Fruit fly (Drosophila melanogaster) whole organism, prepupa: ENCODE measurements around the gene CG9672.
A peak's percentile ranks its signal among the peaks of the same experiment; 100 is the strongest.

Experiments used
- CG10631 ChIP-seq: fragments of 200-800 bp; sonication (Bioruptor generic); optimal IDR thresholded peaks from 2 replicates; lab custom pipeline; 2016; ENCODE audit warnings: missing biosample characterization, missing genetic modification characterization
- CG11762 ChIP-seq: fragments of 200-800 bp; sonication (Bioruptor generic); optimal IDR thresholded peaks from 3 replicates; lab custom pipeline; 2016; ENCODE audit warnings: missing biosample characterization, missing genetic modification characterization; ENCODE audit not compliant: insufficient read depth
- CG15336 ChIP-seq: fragments of 200-800 bp; sonication (Bioruptor generic); IDR thresholded peaks from 2 replicates; pipeline ENCODE4 v1.3.6; 2022; ENCODE audit warnings: missing biosample characterization, missing genetic modification characterization
- CG1621 ChIP-seq: fragments of 200-800 bp; sonication (Bioruptor generic); optimal IDR thresholded peaks from 3 replicates; lab custom pipeline; 2018; ENCODE audit warnings: missing biosample characterization, mild to moderate bottlenecking, missing genetic modification characterization
- CG16779 ChIP-seq: fragments of 200-800 bp; sonication (Bioruptor generic); optimal IDR thresholded peaks from 3 replicates; lab custom pipeline; 2017; ENCODE audit warnings: missing biosample characterization, mild to moderate bottlenecking, missing genetic modification characterization
- CG3032 ChIP-seq: fragments of 200-800 bp; optimal IDR thresholded peaks from 2 replicates; lab custom pipeline; 2019; ENCODE audit warnings: missing biosample characterization, mild to moderate bottlenecking, missing genetic modification characterization, moderate library complexity
- CG31627 ChIP-seq: fragments of 200-800 bp; sonication (Bioruptor generic); optimal IDR thresholded peaks from 3 replicates; lab custom pipeline; 2016; ENCODE audit warnings: missing biosample characterization, missing genetic modification characterization
- CG34406 ChIP-seq: fragments of 200-800 bp; sonication (Bioruptor generic); optimal IDR thresholded peaks from 3 replicates; lab custom pipeline; 2016; ENCODE audit warnings: missing biosample characterization, missing genetic modification characterization
- CG3919 ChIP-seq: fragments of 200-800 bp; sonication (Bioruptor generic); optimal IDR thresholded peaks from 3 replicates; lab custom pipeline; 2016; ENCODE audit warnings: missing biosample characterization, missing genetic modification characterization
- CG4318 ChIP-seq: fragments of 200-800 bp; sonication (Bioruptor generic); optimal IDR thresholded peaks from 3 replicates; lab custom pipeline; 2017; ENCODE audit warnings: missing biosample characterization, mild to moderate bottlenecking, missing genetic modification characterization
- CG6163 ChIP-seq: fragments of 200-800 bp; sonication (Bioruptor generic); IDR thresholded peaks from 3 replicates; pipeline ENCODE4 v1.3.6; 2022; ENCODE audit warnings: missing biosample characterization, missing genetic modification characterization
- CG6276 ChIP-seq: fragments of 200-800 bp; sonication (Bioruptor generic); optimal IDR thresholded peaks from 2 replicates; lab custom pipeline; 2017; ENCODE audit warnings: missing biosample characterization, mild to moderate bottlenecking, missing genetic modification characterization
- CG6808 ChIP-seq: fragments of 200-800 bp; sonication (Bioruptor generic); optimal IDR thresholded peaks from 3 replicates; lab custom pipeline; 2017; ENCODE audit warnings: missing biosample characterization, missing genetic modification characterization, mild to moderate bottlenecking, moderate library complexity, missing genetic modification reagents
- CG6854 ChIP-seq: fragments of 200-800 bp; sonication (Bioruptor generic); optimal IDR thresholded peaks from 2 replicates; lab custom pipeline; 2017; ENCODE audit warnings: missing biosample characterization, mild to moderate bottlenecking, missing genetic modification characterization
- CG7368 ChIP-seq: fragments of 200-800 bp; sonication (Bioruptor generic); optimal IDR thresholded peaks from 3 replicates; lab custom pipeline; 2016; ENCODE audit warnings: missing biosample characterization, missing genetic modification characterization
- CG8119 ChIP-seq: fragments of 200-800 bp; sonication (Bioruptor generic); IDR thresholded peaks from 3 replicates; pipeline ENCODE4 v1.3.6; 2022; ENCODE audit warnings: missing biosample characterization, missing genetic modification characterization
- CG8319 ChIP-seq: fragments of 200-800 bp; sonication (Bioruptor generic); optimal IDR thresholded peaks from 3 replicates; lab custom pipeline; 2016; ENCODE audit warnings: missing biosample characterization, missing genetic modification characterization
- CG8632 ChIP-seq: fragments of 200-800 bp; sonication (Bioruptor generic); optimal IDR thresholded peaks from 3 replicates; lab custom pipeline; 2016; ENCODE audit warnings: missing biosample characterization, missing genetic modification characterization
- CG9139 ChIP-seq: fragments of 200-800 bp; sonication (Bioruptor generic); optimal IDR thresholded peaks from 3 replicates; lab custom pipeline; 2017; ENCODE audit warnings: missing biosample characterization, mild to moderate bottlenecking, missing genetic modification characterization
- Eip75B ChIP-seq: fragments of 200-800 bp; sonication (Bioruptor generic); optimal IDR thresholded peaks from 3 replicates; lab custom pipeline; 2016; ENCODE audit warnings: missing biosample characterization, missing genetic modification characterization
- Eip78C ChIP-seq: fragments of 200-800 bp; sonication (Bioruptor generic); peaks from one replicate; lab custom pipeline; 2016; ENCODE audit warnings: missing biosample characterization, missing genetic modification characterization
- Eip93F ChIP-seq: fragments of 200-800 bp; sonication (Bioruptor generic); optimal IDR thresholded peaks from 2 replicates; lab custom pipeline; 2016; ENCODE audit warnings: missing biosample characterization, mild to moderate bottlenecking, missing genetic modification characterization
- Hr38 ChIP-seq: sonication (Bioruptor generic); optimal IDR thresholded peaks from 2 replicates; lab custom pipeline; 2016; ENCODE audit warnings: missing biosample characterization, missing genetic modification characterization
- Hr39 ChIP-seq: fragments of 200-800 bp; sonication (Bioruptor generic); optimal IDR thresholded peaks from 2 replicates; lab custom pipeline; 2016; ENCODE audit warnings: missing biosample characterization, missing genetic modification characterization
- Hr4 ChIP-seq: fragments of 200-800 bp; sonication (Bioruptor generic); optimal IDR thresholded peaks from 3 replicates; lab custom pipeline; 2016; ENCODE audit warnings: missing biosample characterization, missing genetic modification characterization
- Met ChIP-seq: fragments of 200-800 bp; sonication (Bioruptor generic); optimal IDR thresholded peaks from 3 replicates; lab custom pipeline; 2016; ENCODE audit warnings: missing biosample characterization, missing genetic modification characterization
- OdsH ChIP-seq: fragments of 200-800 bp; sonication (Bioruptor generic); optimal IDR thresholded peaks from 3 replicates; lab custom pipeline; 2016; ENCODE audit warnings: missing biosample characterization, missing genetic modification characterization
- Sox102F ChIP-seq: fragments of 200-800 bp; sonication (Bioruptor generic); optimal IDR thresholded peaks from 2 replicates; lab custom pipeline; 2016; ENCODE audit warnings: missing biosample characterization, mild to moderate bottlenecking, missing genetic modification characterization
- Sox14 ChIP-seq: fragments of 200-800 bp; sonication (Bioruptor generic); optimal IDR thresholded peaks from 3 replicates; lab custom pipeline; 2016; ENCODE audit warnings: missing biosample characterization, missing genetic modification characterization
- achi ChIP-seq: fragments of 200-800 bp; sonication (Bioruptor generic); optimal IDR thresholded peaks from 3 replicates; lab custom pipeline; 2016; ENCODE audit warnings: missing biosample characterization, missing genetic modification characterization
- acj6 ChIP-seq: fragments of 200-800 bp; sonication (Bioruptor generic); optimal IDR thresholded peaks from 3 replicates; lab custom pipeline; 2016; ENCODE audit warnings: missing biosample characterization, missing genetic modification characterization
- cyc ChIP-seq: fragments of 200-800 bp; sonication (Bioruptor generic); optimal IDR thresholded peaks from 3 replicates; lab custom pipeline; 2016; ENCODE audit warnings: missing biosample characterization, missing genetic modification characterization
- dsx ChIP-seq: fragments of 200-800 bp; optimal IDR thresholded peaks from 3 replicates; lab custom pipeline; 2019; ENCODE audit warnings: missing biosample characterization, mild to moderate bottlenecking, missing genetic modification characterization, moderate library complexity; ENCODE audit not compliant: poor library complexity, severe bottlenecking
- eg ChIP-seq: fragments of 200-800 bp; sonication (Bioruptor generic); IDR thresholded peaks from 3 replicates; pipeline ENCODE4 v1.3.6; 2022; ENCODE audit warnings: missing biosample characterization, missing genetic modification characterization
- esn ChIP-seq: fragments of 200-800 bp; sonication (Bioruptor generic); optimal IDR thresholded peaks from 2 replicates; lab custom pipeline; 2016; ENCODE audit warnings: missing biosample characterization, mild to moderate bottlenecking, missing genetic modification characterization, moderate library complexity
- fd59A ChIP-seq: fragments of 200-800 bp; sonication (Bioruptor generic); optimal IDR thresholded peaks from 2 replicates; lab custom pipeline; 2017; ENCODE audit warnings: missing biosample characterization, mild to moderate bottlenecking, missing genetic modification characterization, missing genetic modification reagents
- fd85E ChIP-seq: fragments of 200-800 bp; sonication (Bioruptor generic); optimal IDR thresholded peaks from 3 replicates; lab custom pipeline; 2016; ENCODE audit warnings: missing biosample characterization, missing genetic modification characterization
- fkh ChIP-seq: fragments of 200-800 bp; sonication (Bioruptor generic); optimal IDR thresholded peaks from 3 replicates; lab custom pipeline; 2017; ENCODE audit warnings: missing biosample characterization, mild to moderate bottlenecking, missing genetic modification characterization, moderate library complexity
- lz ChIP-seq: fragments of 200-800 bp; sonication (Bioruptor generic); optimal IDR thresholded peaks from 3 replicates; lab custom pipeline; 2016; ENCODE audit warnings: missing biosample characterization, missing genetic modification characterization
- net ChIP-seq: fragments of 200-800 bp; sonication (Bioruptor generic); optimal IDR thresholded peaks from 3 replicates; lab custom pipeline; 2016; ENCODE audit warnings: missing biosample characterization, missing genetic modification characterization
- pdm3 ChIP-seq: fragments of 200-800 bp; sonication (Bioruptor generic); optimal IDR thresholded peaks from 3 replicates; lab custom pipeline; 2016; ENCODE audit warnings: missing biosample characterization, missing genetic modification characterization
- salr ChIP-seq, 2 experiments: fragments of 200-800 bp; sonication (Bioruptor generic); optimal IDR thresholded peaks; 3 replicates each; lab custom pipeline; 2016 to 2018; ENCODE audit warnings: missing biosample characterization in 2 of 2, missing genetic modification characterization in 2 of 2, mild to moderate bottlenecking in 1 of 2
- spab ChIP-seq: fragments of 200-800 bp; sonication (Bioruptor generic); optimal IDR thresholded peaks from 2 replicates; lab custom pipeline; 2017; ENCODE audit warnings: missing biosample characterization, mild to moderate bottlenecking, missing genetic modification characterization, missing genetic modification reagents
- ss ChIP-seq, 2 experiments: fragments of 200-800 bp; sonication (Bioruptor generic); optimal IDR thresholded peaks; 2 replicates in 1 of 2; 3 replicates in 1 of 2; lab custom pipeline; 2017 to 2018; ENCODE audit warnings: mild to moderate bottlenecking in 2 of 2, missing biosample characterization in 2 of 2, missing genetic modification characterization in 2 of 2, moderate library complexity in 1 of 2
- topi ChIP-seq: fragments of 200-800 bp; sonication (Bioruptor generic); optimal IDR thresholded peaks from 3 replicates; lab custom pipeline; 2016; ENCODE audit warnings: missing biosample characterization, missing genetic modification characterization
- vri ChIP-seq: fragments of 200-800 bp; sonication (Bioruptor generic); optimal IDR thresholded peaks from 3 replicates; lab custom pipeline; 2016; ENCODE audit warnings: missing biosample characterization, mild to moderate bottlenecking, missing genetic modification characterization

The CG9672 gene

dm6 chrX:16688106-16688459 lies 18.6 kb downstream of the CG9672 start:
- TF ChIP-seq Hr38 (no peak), fkh (GFP tag; lab: Kevin White, UChicago) (no peak), CG7368 (no peak), CG6276 (GFP tag; lab: Kevin White, UChicago) (no peak), CG9139 (GFP tag; lab: Kevin White, UChicago) (no peak), CG3032 (no peak), acj6 (GFP tag; lab: Kevin White, UChicago) (no peak), CG1621 (no peak), Sox14 (GFP tag; lab: Kevin White, UChicago) (no peak), pdm3 (GFP tag; lab: Kevin White, UChicago) (no peak), eg (GFP tag; lab: Robert Waterston, UW) (no peak)

- no peak for TF ChIP-seq CG8632
- TF ChIP-seq CG8119 (GFP tag; lab: Robert Waterston, UW): no peak
- no peak for TF ChIP-seq Sox102F (GFP tag; lab: Kevin White, UChicago)
- TF ChIP-seq fd85E: no peak
- no peak for TF ChIP-seq CG6163 (GFP tag; lab: Robert Waterston, UW)
- TF ChIP-seq CG10631 (GFP tag; lab: Kevin White, UChicago): no peak
- TF ChIP-seq CG3919 (GFP tag; lab: Kevin White, UChicago): no peak
- no peak for TF ChIP-seq Hr38
- TF ChIP-seq net (GFP tag; lab: Kevin White, UChicago): no peak
- no peak for TF ChIP-seq topi
- no peak for TF ChIP-seq CG31627 (GFP tag; lab: Kevin White, UChicago)
- no peak for TF ChIP-seq CG8319 (GFP tag; lab: Kevin White, UChicago)
- TF ChIP-seq Sox14 (GFP tag; lab: Kevin White, UChicago): no peak
- no peak for TF ChIP-seq CG11762 (GFP tag; lab: Kevin White, UChicago)
- TF ChIP-seq Eip93F: no peak
- no peak for TF ChIP-seq CG15336 (GFP tag; lab: Robert Waterston, UW)
- no peak for TF ChIP-seq CG6808
Observed at dm6 chrX:16687400-16688105, 19.1 kb downstream of the CG9672 start.

dm6 chrX:16683765-16684164 lies 22.9 kb downstream of the CG9672 start, which contains the start of gene Axs:
TSS of gene Axs (minus strand) at chrX:16683895.
- TF ChIP-seq fd59A (GFP tag; lab: Kevin White, UChicago): no peak
- TF ChIP-seq achi (GFP tag; lab: Kevin White, UChicago): peak; percentile 29
- TF ChIP-seq Hr38: no peak
- no peak for TF ChIP-seq vri (GFP tag; lab: Kevin White, UChicago)
- no peak for TF ChIP-seq esn (GFP tag; lab: Kevin White, UChicago)
- no peak for TF ChIP-seq fkh (GFP tag; lab: Kevin White, UChicago)
- no peak for TF ChIP-seq Met (GFP tag; lab: Kevin White, UChicago)
- no peak for TF ChIP-seq CG1621
- no peak for TF ChIP-seq salr (GFP tag; optimal IDR thresholded peaks at IDR 0.05; lab: Kevin White, UChicago)
- TF ChIP-seq CG10631 (GFP tag; lab: Kevin White, UChicago): no peak
- TF ChIP-seq CG8632: no peak
- no peak for TF ChIP-seq spab
- TF ChIP-seq Sox14 (GFP tag; lab: Kevin White, UChicago): peak; percentile 35
- TF ChIP-seq CG6854 (GFP tag; lab: Kevin White, UChicago): no peak
- TF ChIP-seq ss (GFP tag; optimal IDR thresholded peaks at IDR 0.05; lab: Kevin White, UChicago): no peak
- no peak for TF ChIP-seq topi
- TF ChIP-seq Hr4 (GFP tag; lab: Kevin White, UChicago): no peak
- no peak for TF ChIP-seq CG3032
- TF ChIP-seq CG4318 (GFP tag; lab: Kevin White, UChicago): no peak
- TF ChIP-seq dsx (GFP tag; lab: Kevin White, UChicago): peak; percentile 93
- TF ChIP-seq lz (GFP tag; lab: Kevin White, UChicago): no peak
- TF ChIP-seq CG6163 (GFP tag; lab: Robert Waterston, UW): no peak
- no peak for TF ChIP-seq Eip75B (GFP tag; lab: Kevin White, UChicago)
- TF ChIP-seq OdsH (GFP tag; lab: Kevin White, UChicago): no peak
- no peak for TF ChIP-seq cyc (GFP tag; lab: Kevin White, UChicago)
- TF ChIP-seq CG8319 (GFP tag; lab: Kevin White, UChicago): no peak
- TF ChIP-seq CG31627 (GFP tag; lab: Kevin White, UChicago): no peak
- no peak for TF ChIP-seq eg (GFP tag; lab: Robert Waterston, UW)
- TF ChIP-seq CG6276 (GFP tag; lab: Kevin White, UChicago): no peak
- TF ChIP-seq Eip78C (GFP tag; lab: Kevin White, UChicago): peak; percentile 21
- no peak for TF ChIP-seq Sox102F (GFP tag; lab: Kevin White, UChicago)
- no peak for TF ChIP-seq Hr39
- no peak for TF ChIP-seq net (GFP tag; lab: Kevin White, UChicago)
- TF ChIP-seq pdm3 (GFP tag; lab: Kevin White, UChicago): peak; percentile 5
- no peak for TF ChIP-seq CG34406 (GFP tag; lab: Kevin White, UChicago)
- TF ChIP-seq CG16779 (tag; lab: Kevin White, UChicago): no peak
